Worm (Caenorhabditis elegans) whole organism, mixed stage, embryonic: ENCODE measurements around the gene flp-5.
A peak's percentile ranks its signal among the peaks of the same experiment; 100 is the strongest.

Source experiments
- M03D4.4 ChIP-seq: sonication (generic microtip); optimal IDR thresholded peaks from 2 replicates; lab custom pipeline; 2017; ENCODE audit warnings: mild to moderate bottlenecking, missing genetic modification characterization, missing compliant biosample characterization
- bed-3 ChIP-seq: fragments of 200-800 bp; sonication (Bioruptor generic); optimal IDR thresholded peaks from 3 replicates; lab custom pipeline; 2018; ENCODE audit warnings: mild to moderate bottlenecking, missing genetic modification characterization, moderate library complexity, missing compliant biosample characterization
- blmp-1 ChIP-seq: fragments of 150-350 bp; optimal IDR thresholded peaks from 2 replicates; lab custom pipeline; 2014; ENCODE audit warnings: missing biosample characterization, missing genetic modification characterization
- ceh-39 ChIP-seq: fragments of 150-350 bp; optimal IDR thresholded peaks from 2 replicates; lab custom pipeline; 2014; ENCODE audit warnings: missing biosample characterization, missing genetic modification characterization
- ceh-43 ChIP-seq: fragments of 200-800 bp; sonication (Bioruptor generic); optimal IDR thresholded peaks from 2 replicates; lab custom pipeline; 2018; ENCODE audit warnings: mild to moderate bottlenecking, missing genetic modification characterization, moderate library complexity, missing compliant biosample characterization
- ceh-83 ChIP-seq: fragments of 200-800 bp; sonication (Bioruptor generic); optimal IDR thresholded peaks from 2 replicates; lab custom pipeline; 2018; ENCODE audit warnings: mild to moderate bottlenecking, missing genetic modification characterization, missing compliant biosample characterization
- ces-1 ChIP-seq: fragments of 150-350 bp; optimal IDR thresholded peaks from 2 replicates; lab custom pipeline; 2014; ENCODE audit warnings: missing biosample characterization, missing genetic modification reagents, missing genetic modification characterization
- cnd-1 ChIP-seq: fragments of 200-800 bp; sonication (Bioruptor generic); optimal IDR thresholded peaks from 2 replicates; lab custom pipeline; 2018; ENCODE audit warnings: mild to moderate bottlenecking, missing genetic modification characterization, missing compliant biosample characterization
- drap-1 ChIP-seq: fragments of 200-800 bp; sonication (Bioruptor generic); optimal IDR thresholded peaks from 3 replicates; lab custom pipeline; 2018; ENCODE audit warnings: mild to moderate bottlenecking, missing genetic modification characterization, missing compliant biosample characterization
- elt-1 ChIP-seq: sonication (generic microtip); optimal IDR thresholded peaks from 2 replicates; lab custom pipeline; 2017; ENCODE audit warnings: missing genetic modification characterization, mild to moderate bottlenecking, missing compliant biosample characterization, antibody characterized with exemption, moderate library complexity, borderline replicate concordance; ENCODE audit not compliant: insufficient read depth
- elt-3 ChIP-seq: fragments of 150-350 bp; optimal IDR thresholded peaks from 2 replicates; lab custom pipeline; 2014; ENCODE audit warnings: missing biosample characterization, missing genetic modification characterization
- flh-1 ChIP-seq: fragments of 200-800 bp; sonication (Bioruptor generic); optimal IDR thresholded peaks from 2 replicates; lab custom pipeline; 2018; ENCODE audit warnings: mild to moderate bottlenecking, missing genetic modification characterization, moderate library complexity, missing compliant biosample characterization
- ham-2 ChIP-seq: fragments of 200-800 bp; sonication (Bioruptor generic); optimal IDR thresholded peaks from 2 replicates; lab custom pipeline; 2018; ENCODE audit warnings: mild to moderate bottlenecking, missing genetic modification characterization, missing compliant biosample characterization
- lin-13 ChIP-seq: fragments of 150-350 bp; optimal IDR thresholded peaks from 2 replicates; lab custom pipeline; 2014; ENCODE audit warnings: missing biosample characterization, missing genetic modification characterization
- lin-32 ChIP-seq: fragments of 200-800 bp; sonication (Bioruptor generic); optimal IDR thresholded peaks from 2 replicates; lab custom pipeline; 2018; ENCODE audit warnings: mild to moderate bottlenecking, missing genetic modification characterization, missing compliant biosample characterization
- lsy-2 ChIP-seq: fragments of 150-350 bp; optimal IDR thresholded peaks from 2 replicates; lab custom pipeline; 2014; ENCODE audit warnings: missing biosample characterization, missing genetic modification characterization
- mab-5 ChIP-seq: fragments of 150-350 bp; optimal IDR thresholded peaks from 2 replicates; lab custom pipeline; 2014; ENCODE audit warnings: missing biosample characterization, missing genetic modification characterization
- mep-1 ChIP-seq: fragments of 150-350 bp; optimal IDR thresholded peaks from 2 replicates; lab custom pipeline; 2017; ENCODE audit warnings: missing biosample characterization, missing genetic modification reagents, missing genetic modification characterization, inconsistent platforms
- mls-2 ChIP-seq: sonication (generic microtip); optimal IDR thresholded peaks from 2 replicates; lab custom pipeline; 2016; ENCODE audit warnings: mild to moderate bottlenecking, missing genetic modification characterization, moderate library complexity, missing compliant biosample characterization
- nhr-12 ChIP-seq: fragments of 150-350 bp; optimal IDR thresholded peaks from 2 replicates; lab custom pipeline; 2014; ENCODE audit warnings: missing biosample characterization, missing genetic modification characterization
- nhr-2 ChIP-seq: fragments of 150-350 bp; optimal IDR thresholded peaks from 2 replicates; lab custom pipeline; 2014; ENCODE audit warnings: missing biosample characterization, missing genetic modification characterization
- nhr-237 ChIP-seq: fragments of 150-350 bp; optimal IDR thresholded peaks from 2 replicates; lab custom pipeline; 2014; ENCODE audit warnings: missing biosample characterization, missing genetic modification characterization
- nhr-28 ChIP-seq: fragments of 150-350 bp; optimal IDR thresholded peaks from 2 replicates; lab custom pipeline; 2014; ENCODE audit warnings: missing biosample characterization, missing genetic modification characterization
- nhr-76 ChIP-seq: sonication (generic microtip); optimal IDR thresholded peaks from 2 replicates; lab custom pipeline; 2017; ENCODE audit warnings: missing biosample characterization, missing genetic modification characterization
- pha-4 ChIP-seq: fragments of 150-350 bp; optimal IDR thresholded peaks from 2 replicates; lab custom pipeline; 2018; ENCODE audit warnings: missing biosample characterization, missing genetic modification reagents, missing genetic modification characterization
- sem-2 ChIP-seq: fragments of 200-800 bp; sonication (Bioruptor generic); optimal IDR thresholded peaks from 2 replicates; lab custom pipeline; 2018; ENCODE audit warnings: mild to moderate bottlenecking, missing genetic modification characterization, missing compliant biosample characterization
- snpc-4 ChIP-seq: fragments of 150-350 bp; optimal IDR thresholded peaks from 2 replicates; lab custom pipeline; 2014; ENCODE audit warnings: missing biosample characterization, missing genetic modification characterization
- sptf-1 ChIP-seq: sonication (generic microtip); optimal IDR thresholded peaks from 2 replicates; lab custom pipeline; 2017; ENCODE audit warnings: mild to moderate bottlenecking, missing genetic modification characterization, moderate library complexity, missing compliant biosample characterization
- tbx-8 ChIP-seq: fragments of 200-800 bp; sonication (Bioruptor generic); optimal IDR thresholded peaks from 2 replicates; lab custom pipeline; 2018; ENCODE audit warnings: mild to moderate bottlenecking, missing genetic modification characterization, moderate library complexity, missing compliant biosample characterization
- unc-120 ChIP-seq: sonication (generic microtip); optimal IDR thresholded peaks from 2 replicates; lab custom pipeline; 2017; ENCODE audit warnings: missing genetic modification characterization, missing compliant biosample characterization; ENCODE audit not compliant: poor library complexity, severe bottlenecking
- unc-39 ChIP-seq: fragments of 150-350 bp; optimal IDR thresholded peaks from 2 replicates; lab custom pipeline; 2014; ENCODE audit warnings: missing biosample characterization, missing genetic modification characterization
- unc-62 ChIP-seq: fragments of 150-350 bp; optimal IDR thresholded peaks from 2 replicates; lab custom pipeline; 2014; ENCODE audit warnings: missing biosample characterization, missing genetic modification reagents, missing genetic modification characterization
- zip-8 ChIP-seq: fragments of 150-350 bp; optimal IDR thresholded peaks from 2 replicates; lab custom pipeline; 2014; ENCODE audit warnings: missing biosample characterization, missing genetic modification characterization
- ztf-11 ChIP-seq: fragments of 150-350 bp; optimal IDR thresholded peaks from 2 replicates; lab custom pipeline; 2014; ENCODE audit warnings: missing biosample characterization, missing genetic modification characterization

Gene flp-5

DNA sequence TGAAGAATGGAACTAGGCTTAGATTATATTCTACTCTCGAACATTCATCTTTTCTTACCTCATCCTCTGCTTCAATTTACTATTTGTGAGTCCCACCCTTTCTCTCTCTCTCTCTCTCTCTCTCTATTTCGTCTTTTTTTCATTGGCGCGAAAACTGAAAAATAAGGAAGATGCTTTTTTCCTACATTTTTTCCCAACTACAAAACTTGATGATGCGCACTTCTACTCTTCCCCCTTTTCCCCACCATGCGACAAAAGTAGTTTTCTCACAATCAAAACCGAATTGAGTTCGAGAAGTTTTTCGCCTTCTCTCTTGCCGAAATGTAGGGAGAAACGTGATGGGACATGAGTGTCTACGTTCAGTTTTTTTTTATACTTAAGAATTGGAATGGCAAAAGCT lies 38.2 kb upstream of the flp-5 start:
- TF ChIP-seq ceh-83 (GFP tag; lab: Kevin White, UChicago) = no peak
- peak; percentile 29 for TF ChIP-seq ces-1 (GFP tag; lab: Kevin White, UChicago)
- TF ChIP-seq, all 35 proteins: peak for 1

- TF ChIP-seq ztf-11 (no peak), snpc-4 (tag; lab: Kevin White, UChicago) (no peak), lin-13 (no peak), mep-1 (tag; lab: Kevin White, UChicago) (no peak), zip-8 (no peak), sem-2 (GFP tag; lab: Kevin White, UChicago) (no peak), M03D4.4 (no peak), tbx-8 (GFP tag; lab: Kevin White, UChicago) (no peak), nhr-12 (tag; lab: Kevin White, UChicago) (no peak), blmp-1 (tag; lab: Kevin White, UChicago) (no peak), cnd-1 (tag; lab: Kevin White, UChicago) (no peak), flh-1 (GFP tag; lab: Kevin White, UChicago) (no peak), drap-1 (no peak), ham-2 (GFP tag; lab: Kevin White, UChicago) (no peak), mab-5 (no peak)
Observed at ce11 chrX:8492750-8493149, 35.3 kb upstream of the flp-5 start.

DNA sequence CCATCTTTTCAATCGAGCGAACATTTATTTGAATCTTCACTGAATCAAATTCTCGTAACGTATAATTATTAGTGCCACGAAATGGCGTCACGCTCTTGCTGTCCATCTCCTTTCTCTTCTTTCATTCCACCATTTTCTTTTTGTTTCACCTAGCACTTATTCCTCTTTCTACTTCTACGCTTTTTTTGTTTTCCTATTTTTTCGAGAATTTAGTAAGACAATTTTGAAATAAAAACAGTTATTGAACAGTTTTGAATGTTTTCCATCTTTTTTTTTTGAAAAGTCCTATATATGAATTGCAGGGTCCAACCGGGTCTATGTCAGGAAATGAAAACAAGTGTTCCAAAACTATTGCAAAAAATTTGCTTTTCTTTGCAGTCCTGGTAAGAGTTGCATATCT lies 33.0 kb upstream of the flp-5 start, which contains the start of gene T01B10.5:
TSS of gene T01B10.5 (plus strand) at position 301 of the 400 bp plus-strand sequence.
- no peak for TF ChIP-seq ceh-39 (tag; lab: Kevin White, UChicago)
- no peak for TF ChIP-seq blmp-1 (tag; lab: Kevin White, UChicago)
- no peak for TF ChIP-seq flh-1 (GFP tag; lab: Kevin White, UChicago)
- TF ChIP-seq unc-120 (tag; lab: Kevin White, UChicago) = no peak
- TF ChIP-seq mls-2 = no peak
- TF ChIP-seq nhr-12 (tag; lab: Kevin White, UChicago) = no peak
- no peak for TF ChIP-seq pha-4 (tag; lab: Kevin White, UChicago)
- TF ChIP-seq lin-32 = no peak
- no peak for TF ChIP-seq nhr-2 (tag; lab: Kevin White, UChicago)
- no peak for TF ChIP-seq mab-5
- TF ChIP-seq elt-1 (tag; lab: Kevin White, UChicago) = no peak
- TF ChIP-seq sem-2 (GFP tag; lab: Kevin White, UChicago) = no peak
- TF ChIP-seq elt-3 (tag; lab: Kevin White, UChicago) = no peak
- TF ChIP-seq cnd-1 (tag; lab: Kevin White, UChicago) = no peak
- no peak for TF ChIP-seq lin-13
- no peak for TF ChIP-seq ces-1 (GFP tag; lab: Kevin White, UChicago)
- no peak for TF ChIP-seq tbx-8 (GFP tag; lab: Kevin White, UChicago)

ce11 chrX:8499721-8500120 lies 28.3 kb upstream of the flp-5 start, which contains the start of gene grd-14:
Gene grd-14 (plus strand): TSS chrX:8500021.
- no peak for TF ChIP-seq nhr-12 (tag; lab: Kevin White, UChicago)
- TF ChIP-seq drap-1 = no peak
- TF ChIP-seq ces-1 (GFP tag; lab: Kevin White, UChicago) = no peak
- no peak for TF ChIP-seq ceh-43 (GFP tag; lab: Kevin White, UChicago)
- no peak for TF ChIP-seq elt-3 (tag; lab: Kevin White, UChicago)
- TF ChIP-seq nhr-76 = no peak
- no peak for TF ChIP-seq mep-1 (tag; lab: Kevin White, UChicago)
- no peak for TF ChIP-seq sem-2 (GFP tag; lab: Kevin White, UChicago)
- no peak for TF ChIP-seq lin-13
- TF ChIP-seq mls-2 = no peak
- no peak for TF ChIP-seq snpc-4 (tag; lab: Kevin White, UChicago)
- TF ChIP-seq sptf-1 (tag; lab: Kevin White, UChicago) = no peak
- no peak for TF ChIP-seq ztf-11
- no peak for TF ChIP-seq elt-1 (tag; lab: Kevin White, UChicago)
- TF ChIP-seq unc-62 (GFP tag; lab: Kevin White, UChicago) = no peak
- TF ChIP-seq, all 35 proteins: peak for 0

ce11 chrX:8500922-8501321 lies 27.1 kb upstream of the flp-5 start, which contains the start of gene grd-4:
Gene grd-4 (plus strand): TSS chrX:8501222.
- TF ChIP-seq ham-2 (GFP tag; lab: Kevin White, UChicago) = no peak

DNA sequence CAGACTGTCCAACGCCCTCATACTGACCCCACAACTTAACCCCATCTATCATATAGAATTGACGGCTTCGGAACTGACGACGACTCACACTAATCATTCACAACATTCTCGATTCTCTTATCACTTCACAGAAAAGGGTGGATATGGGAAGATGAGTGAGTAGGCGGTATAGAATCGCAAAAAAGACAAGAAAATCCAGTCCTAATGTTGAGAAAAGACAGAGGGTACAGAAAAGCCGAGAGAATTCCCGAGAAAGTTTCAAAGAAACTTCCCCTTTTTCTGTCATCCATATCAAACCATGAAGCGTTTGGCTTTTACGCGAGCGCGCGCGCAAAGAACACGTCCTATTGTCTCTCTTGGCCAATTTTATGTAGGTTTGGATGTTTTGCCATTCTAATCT lies 23.8 kb upstream of the flp-5 start:
- TF ChIP-seq elt-1 (tag; lab: Kevin White, UChicago) = no peak
- no peak for TF ChIP-seq nhr-2 (tag; lab: Kevin White, UChicago)
- no peak for TF ChIP-seq nhr-237 (tag; lab: Kevin White, UChicago)
- TF ChIP-seq bed-3 = no peak
- TF ChIP-seq nhr-28 = no peak
- no peak for TF ChIP-seq ceh-39 (tag; lab: Kevin White, UChicago)
- no peak for TF ChIP-seq M03D4.4
- TF ChIP-seq lsy-2 (tag; lab: Kevin White, UChicago) = no peak
- TF ChIP-seq unc-39 (tag; lab: Kevin White, UChicago) = no peak
- no peak for TF ChIP-seq drap-1
- TF ChIP-seq zip-8 = no peak
- no peak for TF ChIP-seq ceh-83 (GFP tag; lab: Kevin White, UChicago)
